Fruit fly (Drosophila melanogaster): ENCODE results near the gene CG42507.
A peak's percentile ranks its signal among the peaks of the same experiment; 100 is the strongest.

CG42507 gene

dm6 chr3L:14757464-14758384 is at the start of gene CG42507:
TSS of gene CG42507 (minus strand) at chr3L:14757962.
- peak; percentile 29 for TF ChIP-seq CG17801 (GFP tag; optimal IDR thresholded peaks at IDR 0.05; ENCODE audit: partially characterized antibody)

DNA sequence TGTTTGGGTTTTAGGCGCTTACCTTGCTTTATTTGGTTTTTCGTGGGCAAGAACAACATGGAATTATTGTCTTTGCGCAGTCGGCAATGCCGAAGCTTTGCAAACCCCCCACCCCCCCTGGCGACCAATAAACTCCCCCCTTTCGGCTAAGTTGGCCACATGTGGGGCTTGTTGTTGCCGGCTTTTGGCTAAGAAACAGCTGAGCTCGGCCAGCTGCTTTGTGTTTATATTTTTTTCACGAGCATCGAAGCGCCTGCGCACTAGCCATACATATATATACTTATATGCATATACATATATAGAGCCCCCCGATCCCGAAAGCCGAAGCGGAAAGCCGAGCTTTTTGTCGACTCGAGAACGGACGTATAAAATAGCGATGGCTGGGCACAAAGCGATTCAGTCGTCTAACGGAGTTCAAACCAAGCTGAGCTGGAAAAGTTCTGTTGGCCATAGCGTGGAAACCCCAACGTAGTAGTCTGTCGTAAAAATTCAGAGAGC is 47.0 kb upstream of the CG42507 start, which contains the start of gene CG17839:
CG17839 (plus strand) TSS at position 413 of the 498 bp plus-strand sequence.
- TF ChIP-seq CG17801 (GFP tag; optimal IDR thresholded peaks at IDR 0.05; ENCODE audit: partially characterized antibody): no peak

DNA sequence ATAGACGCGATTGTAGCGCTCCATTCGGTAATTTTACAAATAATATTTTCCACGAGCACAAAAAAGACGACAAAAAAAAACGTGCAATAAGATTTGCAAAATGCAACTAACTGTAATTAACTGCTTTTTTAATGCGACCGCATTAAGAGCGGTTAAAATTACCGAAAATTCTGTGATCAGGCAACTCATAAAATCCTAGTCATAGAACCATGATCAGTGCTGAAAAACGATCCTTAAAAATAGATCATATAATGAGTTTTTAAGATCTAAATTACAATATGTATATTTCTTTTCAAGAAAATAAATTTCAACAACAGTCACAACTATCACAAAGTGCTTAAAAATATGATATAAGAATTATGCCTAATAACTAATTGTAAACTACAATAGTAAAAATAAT is 45.5 kb upstream of the CG42507 start, which contains the start of gene gnu:
gnu (minus strand) TSS at position 125 of the 400 bp plus-strand sequence.
- TF ChIP-seq CG17801 (GFP tag; optimal IDR thresholded peaks at IDR 0.05; ENCODE audit: partially characterized antibody): no peak

DNA sequence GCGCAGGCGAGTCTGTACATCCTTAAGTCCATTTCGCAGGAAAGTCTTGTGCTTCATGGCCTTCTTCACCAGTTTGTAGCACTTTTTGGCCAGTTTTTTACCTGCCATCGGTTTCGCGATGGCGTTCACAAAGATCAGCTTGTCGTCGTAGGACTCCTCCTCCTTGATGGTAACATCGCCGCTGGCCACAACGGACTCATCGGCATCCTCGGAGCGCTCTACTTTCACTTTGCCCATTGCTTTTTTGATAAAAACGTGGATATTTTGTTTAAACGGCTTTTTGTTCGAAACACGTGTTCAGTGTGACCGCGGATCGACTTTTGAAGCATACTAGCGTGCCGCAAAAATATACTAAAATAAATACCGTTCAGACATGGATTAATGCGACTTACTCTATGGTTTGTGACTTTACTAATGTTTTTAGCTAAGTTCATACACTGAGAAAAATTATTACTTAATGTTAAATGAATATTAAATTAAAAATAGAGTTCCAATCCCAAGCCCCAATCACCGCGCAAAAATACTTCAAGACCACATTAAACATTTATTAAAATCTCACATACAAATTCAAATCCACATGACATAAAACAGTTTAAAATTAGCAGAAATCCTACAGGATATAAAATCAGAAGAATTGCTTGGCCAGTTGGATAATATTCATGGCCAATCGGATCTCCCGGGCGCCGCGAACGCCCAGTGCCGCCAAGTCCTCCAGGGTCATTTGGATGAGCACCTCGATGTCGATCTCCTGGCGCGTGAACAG is 44.3 kb upstream of the CG42507 start, which contains the start of gene NHP2:
NHP2 (minus strand) TSS at position 315 of the 763 bp plus-strand sequence.
- peak; percentile 53 for TF ChIP-seq CG17801 (GFP tag; optimal IDR thresholded peaks at IDR 0.05; ENCODE audit: partially characterized antibody)

DNA sequence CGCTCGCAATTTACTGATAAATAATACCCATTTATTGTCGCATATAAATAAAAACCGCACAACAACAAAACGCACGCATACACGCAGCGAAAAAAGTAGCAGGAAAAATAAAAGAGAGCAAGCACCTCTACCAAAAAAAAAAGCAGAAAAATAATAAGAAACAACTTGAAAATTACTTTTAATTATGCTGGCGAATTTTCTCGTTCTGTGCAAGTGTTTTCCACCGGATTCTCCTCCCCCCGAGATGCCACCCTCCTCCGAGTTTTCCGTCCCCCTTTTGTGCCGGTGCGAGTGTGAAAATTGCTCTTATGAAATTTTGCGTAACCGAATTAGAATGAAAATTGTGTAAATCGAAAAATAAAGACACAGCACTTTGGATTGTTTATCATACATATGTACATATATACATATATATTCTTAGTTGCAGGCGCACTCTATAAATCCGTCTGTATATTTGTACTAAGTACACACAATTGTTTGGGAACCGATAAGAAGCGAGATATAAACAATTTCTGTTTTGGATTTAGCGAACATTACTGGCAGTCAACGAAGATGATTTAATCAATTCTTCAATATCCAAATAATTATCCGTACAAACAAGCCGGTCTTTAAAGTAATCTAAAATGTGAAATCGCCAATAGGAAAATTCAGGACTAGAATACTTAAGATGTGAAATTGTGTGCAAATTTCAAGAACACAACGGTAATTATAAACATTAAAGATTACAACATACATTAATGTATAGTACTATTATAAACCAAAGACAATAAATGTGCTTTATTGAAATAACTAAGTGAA is 33.3 kb upstream of the CG42507 start:
- no peak for TF ChIP-seq CG17801 (GFP tag; optimal IDR thresholded peaks at IDR 0.05; ENCODE audit: partially characterized antibody)

- peak; percentile 73 for TF ChIP-seq CG17801 (GFP tag; optimal IDR thresholded peaks at IDR 0.05; ENCODE audit: partially characterized antibody)
Measured at dm6 chr3L:14790127-14790589, 32.4 kb upstream of the CG42507 start.

DNA sequence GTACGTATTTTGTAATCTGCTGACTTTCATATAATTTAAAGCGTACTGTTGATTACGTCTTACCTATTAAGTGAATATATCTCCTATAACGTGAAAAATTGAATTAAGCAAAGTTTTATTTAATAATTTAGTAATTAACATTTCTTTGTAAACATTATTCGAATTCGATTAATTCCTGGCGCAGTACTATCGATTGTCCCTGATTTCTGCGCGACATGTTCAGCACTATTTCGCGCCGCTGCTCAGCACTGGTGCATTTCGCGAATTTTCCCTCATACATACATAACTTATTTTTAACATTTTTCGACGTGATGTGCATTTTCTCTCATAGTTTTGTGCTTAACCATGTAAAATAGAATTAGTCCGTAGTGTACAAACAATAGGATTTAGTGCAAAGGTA is 31.9 kb upstream of the CG42507 start, which contains the start of gene Helz:
Helz (plus strand) TSS at position 260 of the 400 bp plus-strand sequence.
- TF ChIP-seq CG17801 (GFP tag; optimal IDR thresholded peaks at IDR 0.05; ENCODE audit: partially characterized antibody): peak; percentile 2

DNA sequence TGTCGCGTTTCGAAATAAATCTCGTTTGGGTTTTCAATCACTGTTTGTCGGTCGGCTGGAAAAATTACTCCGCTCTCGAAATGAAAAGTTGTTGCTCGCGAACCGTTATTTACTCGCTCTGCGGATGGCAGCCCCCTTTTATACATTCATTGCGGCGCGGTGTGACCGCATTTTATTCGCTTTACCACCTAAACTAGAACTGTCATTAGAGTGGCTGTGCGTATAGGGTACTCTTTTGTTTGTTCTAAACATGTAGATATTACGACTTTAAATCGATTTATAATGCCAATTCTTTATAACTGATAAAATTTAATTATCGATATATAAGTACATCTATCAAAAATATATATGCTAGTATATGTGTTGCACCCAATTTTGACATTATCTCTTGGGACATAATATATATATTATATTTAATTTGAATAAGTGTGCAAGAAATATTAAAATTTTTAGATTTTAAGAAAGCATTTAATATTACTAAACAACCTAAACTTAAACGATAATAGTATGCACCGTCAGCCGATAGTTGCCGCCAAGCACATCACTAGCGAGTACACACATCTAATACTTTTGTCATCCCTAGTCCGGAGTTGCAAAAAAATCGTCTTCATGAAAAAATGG is 28.6 kb upstream of the CG42507 start, which contains the start of the genes bmm and Tdrd3:
bmm (minus strand) TSS at position 183 of the 621 bp plus-strand sequence.
Tdrd3 (plus strand) TSS at position 562 of the 621 bp plus-strand sequence.
- peak; percentile 82 for TF ChIP-seq CG17801 (GFP tag; optimal IDR thresholded peaks at IDR 0.05; ENCODE audit: partially characterized antibody)

DNA sequence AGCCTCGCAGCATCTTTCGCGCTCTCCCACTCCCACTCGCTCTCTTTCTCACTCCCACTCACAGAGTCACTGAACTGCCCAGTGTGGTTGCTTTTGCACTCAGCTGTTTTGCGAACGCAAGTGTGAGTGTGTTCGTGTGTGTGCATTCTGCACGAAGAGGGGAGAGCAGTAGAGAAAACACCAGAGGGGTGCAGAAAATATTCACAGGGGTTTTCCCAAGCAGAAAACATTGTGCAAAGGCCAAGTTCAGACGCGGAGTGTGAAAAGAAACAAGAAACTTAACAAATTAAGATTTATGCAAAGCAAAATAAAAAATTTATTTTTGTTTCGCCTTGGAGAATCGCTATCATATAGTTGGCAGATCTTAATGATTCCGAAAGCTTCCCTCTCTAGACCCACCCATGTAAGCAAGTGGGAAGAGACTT is 27.7 kb upstream of the CG42507 start:
- TF ChIP-seq CG17801 (GFP tag; optimal IDR thresholded peaks at IDR 0.05; ENCODE audit: partially characterized antibody): peak; percentile 87

DNA sequence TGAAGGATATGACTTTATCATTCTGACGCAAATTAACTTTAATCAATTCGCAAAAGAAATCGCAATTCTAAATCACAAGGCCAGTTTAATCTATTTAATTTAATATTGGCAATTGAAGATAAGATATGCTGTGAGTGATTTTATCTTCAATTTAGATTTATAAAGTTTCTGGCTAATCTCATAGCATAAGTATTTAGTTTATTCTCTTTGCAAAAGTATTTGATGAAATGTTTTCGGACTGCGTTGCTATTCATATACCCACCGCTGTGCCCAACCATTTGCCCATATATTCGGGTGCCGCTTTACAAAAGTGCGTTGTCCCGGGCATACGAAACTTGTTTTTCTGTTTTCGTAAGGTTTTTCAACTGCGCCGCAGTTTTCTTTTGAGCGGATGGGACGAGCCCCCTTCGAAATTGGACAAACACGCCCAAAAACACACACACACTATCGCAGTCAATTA is 27.2 kb upstream of the CG42507 start:
- TF ChIP-seq CG17801 (GFP tag; optimal IDR thresholded peaks at IDR 0.05; ENCODE audit: partially characterized antibody): peak; percentile 5

dm6 chr3L:14784241-14784948 is 26.6 kb upstream of the CG42507 start:
- TF ChIP-seq CG17801 (GFP tag; optimal IDR thresholded peaks at IDR 0.05; ENCODE audit: partially characterized antibody): no peak

dm6 chr3L:14783363-14783627 is 25.5 kb upstream of the CG42507 start:
- no peak for TF ChIP-seq CG17801 (GFP tag; optimal IDR thresholded peaks at IDR 0.05; ENCODE audit: partially characterized antibody)
